Fruit fly (Drosophila melanogaster): ENCODE measurements around the gene CG45072.
A peak's percentile ranks its signal among the peaks of the same experiment; 100 is the strongest.

CG45072 gene

dm6 chr3R:30123163-30123562 lies at the start of gene CG45072:
TSS of gene CG45072 (minus strand) at chr3R:30123263.
- TF ChIP-seq foxo (GFP tag; optimal IDR thresholded peaks at IDR 0.05) (no peak), dl (GFP tag; optimal IDR thresholded peaks at IDR 0.05; ENCODE audit: insufficient read depth in 1 of 2, partially characterized antibody in 2 of 2) (no peak), dsf (GFP tag; optimal IDR thresholded peaks at IDR 0.05; ENCODE audit: borderline replicate concordance) (no peak), jim (GFP tag; optimal IDR thresholded peaks at IDR 0.05) (no peak), Dif (GFP tag; optimal IDR thresholded peaks at IDR 0.05; ENCODE audit: partially characterized antibody) (no peak), CrebA (GFP tag; optimal IDR thresholded peaks at IDR 0.05; ENCODE audit: borderline replicate concordance) (no peak), Hnf4 (GFP tag; optimal IDR thresholded peaks at IDR 0.05) (no peak), pan (optimal IDR thresholded peaks at IDR 0.05) (no peak), psq (GFP tag; optimal IDR thresholded peaks at IDR 0.05) (no peak), brk (GFP tag; optimal IDR thresholded peaks at IDR 0.05) (no peak), Hr83 (GFP tag; optimal IDR thresholded peaks at IDR 0.05; ENCODE audit: poor library complexity, severe bottlenecking) (no peak), woc (GFP tag; optimal IDR thresholded peaks at IDR 0.05) (no peak), Vsx2 (GFP tag; optimal IDR thresholded peaks at IDR 0.05; ENCODE audit: partially characterized antibody) (no peak), lola (GFP tag; optimal IDR thresholded peaks at IDR 0.05) (no peak), Jra (GFP tag; optimal IDR thresholded peaks at IDR 0.05) (no peak)

- TF ChIP-seq HLH106 (tag; optimal IDR thresholded peaks at IDR 0.05) (peak; percentile 86), Sp1 (GFP tag; optimal IDR thresholded peaks at IDR 0.05) (peak; percentile 61), Mio (GFP tag; optimal IDR thresholded peaks at IDR 0.05) (no peak), dsf (GFP tag; optimal IDR thresholded peaks at IDR 0.05; ENCODE audit: borderline replicate concordance) (peak; percentile 4), br (GFP tag; optimal IDR thresholded peaks at IDR 0.05) (peak; percentile 70), Vsx2 (GFP tag; optimal IDR thresholded peaks at IDR 0.05; ENCODE audit: partially characterized antibody) (peak; percentile 40), usp (GFP tag; optimal IDR thresholded peaks at IDR 0.05) (no peak), CG32264 (GFP tag; optimal IDR thresholded peaks at IDR 0.05) (peak; percentile 62), sage (GFP tag; optimal IDR thresholded peaks at IDR 0.05) (peak; percentile 59), brk (GFP tag; optimal IDR thresholded peaks at IDR 0.05) (no peak), lola (GFP tag; optimal IDR thresholded peaks at IDR 0.05) (no peak), CG9705 (GFP tag; optimal IDR thresholded peaks at IDR 0.05) (no peak), Hr78 (GFP tag; optimal IDR thresholded peaks at IDR 0.05) (no peak), N (GFP tag; optimal IDR thresholded peaks at IDR 0.05) (no peak), OdsH (GFP tag; optimal IDR thresholded peaks at IDR 0.05) (peak; percentile 82), h (GFP tag; optimal IDR thresholded peaks at IDR 0.05) (peak; percentile 80), ey (GFP tag; optimal IDR thresholded peaks at IDR 0.05) (peak; percentile 82), Abd-B (GFP tag; optimal IDR thresholded peaks at IDR 0.05) (no peak), dmrt93B (GFP tag; optimal IDR thresholded peaks at IDR 0.05) (peak; percentile 53), psq (GFP tag; optimal IDR thresholded peaks at IDR 0.05) (peak; percentile 91), Hnf4 (GFP tag; optimal IDR thresholded peaks at IDR 0.05) (peak; percentile 75), dl (GFP tag; optimal IDR thresholded peaks at IDR 0.05; ENCODE audit: insufficient read depth in 1 of 2, partially characterized antibody in 2 of 2) (no peak), CrebA (GFP tag; optimal IDR thresholded peaks at IDR 0.05; ENCODE audit: borderline replicate concordance) (no peak), Jra (GFP tag; optimal IDR thresholded peaks at IDR 0.05) (peak; percentile 13), woc (GFP tag; optimal IDR thresholded peaks at IDR 0.05) (peak; percentile 73), foxo (GFP tag; optimal IDR thresholded peaks at IDR 0.05) (peak in 1 of 2 experiments; percentile 89), sv (GFP tag; optimal IDR thresholded peaks at IDR 0.05) (peak; percentile 27), tai (GFP tag; optimal IDR thresholded peaks at IDR 0.05) (no peak), Hr83 (GFP tag; optimal IDR thresholded peaks at IDR 0.05; ENCODE audit: poor library complexity, severe bottlenecking) (peak; percentile 32), Myc (optimal IDR thresholded peaks at IDR 0.05) (no peak), Dfd (GFP tag; optimal IDR thresholded peaks at IDR 0.05) (no peak), rgr (GFP tag; optimal IDR thresholded peaks at IDR 0.05) (peak; percentile 86), Dif (GFP tag; optimal IDR thresholded peaks at IDR 0.05; ENCODE audit: partially characterized antibody) (peak; percentile 43), Rel (GFP tag; optimal IDR thresholded peaks at IDR 0.05) (peak; percentile 43), Rel (tag; optimal IDR thresholded peaks at IDR 0.05) (no peak), fru (GFP tag; optimal IDR thresholded peaks at IDR 0.05) (peak; percentile 80), jim (GFP tag; optimal IDR thresholded peaks at IDR 0.05) (no peak), GATAd (GFP tag; optimal IDR thresholded peaks at IDR 0.05) (no peak), pan (optimal IDR thresholded peaks at IDR 0.05) (no peak)
Observed at dm6 chr3R:30170671-30171667, 47.9 kb upstream of the CG45072 start, which contains the start of gene Rsod. TSS of gene Rsod (minus strand) at chr3R:30171207.

Measured in whole organism, wandering third instar larva.